Worm (Caenorhabditis elegans) whole organism, midembryonic: ENCODE measurements around the gene Y57A10A.13.

Experiments used
- flt-1 ChIP-seq: fragments of 200-800 bp; sonication (Bioruptor generic); IDR thresholded peaks from 2 replicates; pipeline ENCODE4 v1.3.6; 2022; ENCODE audit warnings: missing genetic modification characterization, missing compliant biosample characterization
- tab-1 ChIP-seq: fragments of 200-800 bp; sonication (Bioruptor generic); IDR thresholded peaks from 2 replicates; pipeline ENCODE4 v1.3.6; 2022; ENCODE audit warnings: missing genetic modification characterization, missing compliant biosample characterization

ce11 chrII:12202281-12202680 is 17.6 kb upstream of the Y57A10A.13 start, which contains the start of gene trpp-5:
- TF ChIP-seq tab-1 (no peak), flt-1 (GFP tag; lab: Robert Waterston, UW) (no peak)
